Worm (Caenorhabditis elegans): ENCODE data around the gene twk-45.

twk-45 gene

DNA sequence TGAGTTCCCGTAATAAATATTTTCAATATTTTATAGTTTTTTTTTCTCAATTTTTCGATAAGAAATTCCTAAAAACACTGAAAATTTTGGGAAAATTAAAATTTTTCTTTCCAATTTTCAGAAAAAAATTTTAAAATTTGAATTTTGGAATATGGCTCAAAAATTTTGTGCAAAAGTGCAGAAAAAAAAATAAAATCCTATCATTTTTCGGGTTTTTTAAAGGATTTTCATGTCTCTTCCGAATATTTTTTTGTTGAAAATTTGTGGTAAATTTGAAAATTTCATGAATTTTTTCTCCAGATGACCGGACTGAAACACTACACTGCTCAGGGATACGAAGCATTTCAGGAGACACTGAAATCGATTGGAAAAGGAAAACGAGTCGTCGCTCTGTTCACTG is 32.7 kb upstream of the twk-45 start, which contains the start of gene txdc-17:
TSS of gene txdc-17 (plus strand) at position 301 of the 400 bp plus-strand sequence.
- TF ChIP-seq egl-5 (tag; optimal IDR thresholded peaks at IDR 0.05) (no peak), nhr-25 (tag; optimal IDR thresholded peaks at IDR 0.05) (no peak), snpc-4 (tag; optimal IDR thresholded peaks at IDR 0.05) (no peak), nfya-1 (tag; optimal IDR thresholded peaks at IDR 0.05; ENCODE audit: insufficient read depth) (no peak), jun-1 (tag; optimal IDR thresholded peaks at IDR 0.05) (no peak), tbx-2 (tag; optimal IDR thresholded peaks at IDR 0.05) (no peak), eor-1 (tag; optimal IDR thresholded peaks at IDR 0.05) (no peak), hmg-11 (tag; optimal IDR thresholded peaks at IDR 0.05) (no peak), lin-15B (tag; optimal IDR thresholded peaks at IDR 0.05) (no peak), skn-1 (tag; optimal IDR thresholded peaks at IDR 0.05) (no peak), daf-12 (tag; optimal IDR thresholded peaks at IDR 0.05) (no peak)

DNA sequence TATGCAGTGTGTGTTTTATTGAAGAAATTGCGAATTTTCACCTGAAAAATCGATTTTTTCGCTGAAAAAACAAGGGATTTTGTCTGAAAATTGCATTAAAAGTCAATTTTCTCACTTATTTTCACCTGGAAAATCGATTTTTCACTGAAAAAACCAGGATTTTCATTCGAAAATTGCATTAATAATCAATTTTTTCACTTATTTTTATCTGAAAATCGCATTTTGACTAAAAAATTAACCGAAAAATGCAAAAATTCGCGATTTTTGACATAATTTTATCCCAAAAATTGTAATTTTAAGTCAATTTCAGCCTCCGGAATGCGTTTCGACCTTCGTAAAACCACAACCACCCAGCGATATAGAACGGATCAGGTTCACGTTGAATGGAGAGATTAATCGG is 30.8 kb upstream of the twk-45 start, which contains the start of gene Y71H2AM.29:
TSS of gene Y71H2AM.29 (plus strand) at position 301 of the 400 bp plus-strand sequence.
- no peak for TF ChIP-seq aly-2 (tag; optimal IDR thresholded peaks at IDR 0.05)
- no peak for TF ChIP-seq zag-1 (tag; optimal IDR thresholded peaks at IDR 0.05)
- no peak for TF ChIP-seq nhr-237 (tag; optimal IDR thresholded peaks at IDR 0.05)
- no peak for TF ChIP-seq R02D3.7 (tag; optimal IDR thresholded peaks at IDR 0.05)
- TF ChIP-seq nhr-12 (tag; optimal IDR thresholded peaks at IDR 0.05), result no peak
- TF ChIP-seq elt-1 (tag; optimal IDR thresholded peaks at IDR 0.05), result no peak

DNA sequence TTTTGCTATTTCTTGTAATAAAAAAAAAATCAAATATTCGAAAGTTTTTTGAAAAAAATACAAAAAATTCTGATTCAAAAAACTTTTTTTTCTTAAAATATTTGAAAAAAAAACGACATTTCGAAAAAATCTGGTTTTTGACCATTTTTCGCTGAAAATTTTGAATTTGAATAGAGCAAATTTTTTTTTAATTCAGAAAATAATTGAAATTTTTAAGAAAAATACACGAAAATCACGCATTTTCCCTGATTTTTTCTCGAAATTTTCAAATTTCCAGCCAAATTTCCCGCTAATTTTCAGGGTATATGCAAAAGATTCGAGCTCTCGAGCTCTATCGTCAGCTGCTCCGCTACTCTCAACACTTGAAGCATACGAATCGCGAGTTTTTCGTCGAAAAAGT is 25.1 kb upstream of the twk-45 start, which contains the start of gene Y71H2AM.1:
TSS of gene Y71H2AM.1 (plus strand) at position 301 of the 400 bp plus-strand sequence.
- no peak for TF ChIP-seq mdl-1 (tag; optimal IDR thresholded peaks at IDR 0.05)
- no peak for TF ChIP-seq nfya-1 (tag; optimal IDR thresholded peaks at IDR 0.05; ENCODE audit: insufficient read depth)
- no peak for TF ChIP-seq lin-39 (tag; optimal IDR thresholded peaks at IDR 0.05)
- TF ChIP-seq nhr-28 (tag; optimal IDR thresholded peaks at IDR 0.05), result no peak
- TF ChIP-seq nhr-11 (tag; optimal IDR thresholded peaks at IDR 0.05), result no peak
- no peak for TF ChIP-seq ZK546.5 (tag; optimal IDR thresholded peaks at IDR 0.05)
- no peak for TF ChIP-seq jun-1 (tag; optimal IDR thresholded peaks at IDR 0.05)
- TF ChIP-seq fkh-10 (GFP tag; optimal IDR thresholded peaks at IDR 0.05), result no peak
- TF ChIP-seq nhr-76 (tag; optimal IDR thresholded peaks at IDR 0.05), result no peak
- no peak for TF ChIP-seq snpc-4 (tag; optimal IDR thresholded peaks at IDR 0.05)
- TF ChIP-seq skn-1 (tag; optimal IDR thresholded peaks at IDR 0.05), result no peak
- TF ChIP-seq nhr-237 (tag; optimal IDR thresholded peaks at IDR 0.05), result no peak
- no peak for TF ChIP-seq nhr-67 (tag; optimal IDR thresholded peaks at IDR 0.05)
- no peak for TF ChIP-seq ceh-16 (tag; optimal IDR thresholded peaks at IDR 0.05)
- TF ChIP-seq nhr-12 (tag; optimal IDR thresholded peaks at IDR 0.05), result no peak
- TF ChIP-seq egl-5 (tag; optimal IDR thresholded peaks at IDR 0.05), result no peak
- no peak for TF ChIP-seq elt-3 (tag; optimal IDR thresholded peaks at IDR 0.05)

DNA sequence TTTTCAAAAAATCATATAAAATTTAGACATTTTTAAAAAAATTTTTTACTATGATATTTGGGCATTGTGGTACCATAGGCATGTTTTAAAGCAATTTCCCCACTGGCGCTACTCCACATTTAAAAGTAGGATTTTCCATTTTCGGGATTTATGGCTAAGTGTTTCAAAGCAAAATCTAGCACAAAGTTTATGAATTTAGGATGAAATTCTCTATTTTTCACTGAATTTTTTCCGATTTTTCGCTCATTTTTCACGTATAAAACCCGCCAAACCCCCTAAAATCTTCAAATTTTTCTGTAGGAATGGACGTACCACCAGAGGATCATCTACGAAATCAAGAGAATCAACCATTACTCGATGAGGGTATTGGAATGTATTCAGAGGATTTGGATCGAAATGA is 17.3 kb upstream of the twk-45 start, which contains the start of gene pipp-4P:
TSS of gene pipp-4P (plus strand) at position 301 of the 400 bp plus-strand sequence.
- TF ChIP-seq nhr-43 (tag; optimal IDR thresholded peaks at IDR 0.05; ENCODE audit: poor library complexity, severe bottlenecking) (no peak), nhr-28 (tag; optimal IDR thresholded peaks at IDR 0.05) (no peak), mml-1 (tag; optimal IDR thresholded peaks at IDR 0.05) (no peak), ceh-16 (tag; optimal IDR thresholded peaks at IDR 0.05) (no peak), ceh-82 (tag; optimal IDR thresholded peaks at IDR 0.05) (no peak), ama-1 (optimal IDR thresholded peaks at IDR 0.05) (no peak), pqm-1 (tag; optimal IDR thresholded peaks at IDR 0.05) (no peak)

DNA sequence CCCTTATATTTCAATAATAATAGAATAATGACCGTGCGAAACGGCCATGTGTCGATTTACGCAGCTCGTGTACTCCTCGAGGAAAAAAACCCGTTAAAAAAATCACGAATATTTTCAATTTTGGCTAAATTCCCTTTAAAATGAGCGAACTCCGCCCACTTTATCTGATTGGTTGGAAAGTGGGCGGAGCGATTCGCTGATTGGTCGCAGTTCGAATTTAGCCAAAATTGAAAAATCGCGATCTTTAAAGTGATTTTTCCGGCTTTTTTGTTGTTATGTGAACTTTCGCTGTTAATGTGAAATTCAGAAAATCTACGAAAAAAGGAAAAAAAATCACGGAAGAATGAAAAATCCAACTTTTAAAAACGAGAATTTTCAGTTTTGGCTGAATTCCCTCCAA is 16.1 kb upstream of the twk-45 start:
- TF ChIP-seq R02D3.7 (tag; optimal IDR thresholded peaks at IDR 0.05) (no peak), nfya-1 (tag; optimal IDR thresholded peaks at IDR 0.05; ENCODE audit: insufficient read depth) (peak; percentile 77)

DNA sequence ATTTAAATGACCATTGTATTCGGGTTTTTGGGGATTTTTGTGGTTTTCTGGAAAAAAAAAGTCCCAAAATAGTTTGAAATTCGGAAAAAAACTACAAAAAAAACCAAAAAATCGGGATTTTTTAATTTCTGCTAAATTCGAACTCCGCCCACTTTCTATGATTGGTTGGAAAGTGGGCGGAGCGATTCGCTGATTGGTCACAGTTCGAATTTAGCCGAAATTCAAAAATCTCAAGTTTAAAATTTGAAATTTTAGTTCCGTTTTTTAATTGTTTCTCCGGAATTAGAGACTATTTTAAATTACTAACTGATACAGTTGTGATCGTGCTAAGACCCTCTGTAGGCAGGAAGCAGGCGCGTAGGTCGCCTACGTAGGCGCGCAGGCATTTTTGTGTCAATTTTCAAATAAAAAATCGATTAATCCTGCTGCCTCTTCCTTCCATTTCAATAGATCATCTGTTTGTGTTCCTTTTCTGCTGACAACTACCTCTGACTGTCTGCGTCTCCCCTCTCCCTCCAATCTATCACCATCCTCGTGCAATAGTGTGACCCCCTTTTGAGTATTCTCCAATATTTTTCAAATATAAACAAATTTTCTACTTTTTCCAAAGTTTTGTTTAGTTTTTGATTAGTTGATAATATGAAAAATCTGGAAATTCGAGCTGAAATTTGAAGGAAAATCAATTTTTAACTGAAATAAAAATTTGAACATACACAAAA is 14.7 kb upstream of the twk-45 start:
- TF ChIP-seq sea-2 (GFP tag; optimal IDR thresholded peaks at IDR 0.05) (no peak), nhr-23 (tag; optimal IDR thresholded peaks at IDR 0.05) (peak; percentile 0), nfya-1 (tag; optimal IDR thresholded peaks at IDR 0.05; ENCODE audit: insufficient read depth) (peak; percentile 93), pha-4 (tag; optimal IDR thresholded peaks at IDR 0.05) (peak; percentile 48)

Measured in whole organism, L3 larva.